Fruit fly (Drosophila melanogaster) whole organism, embryonic: ENCODE results near the gene BBS1.

Source experiments
- Ada2b ChIP-seq: fragments of 200-800 bp; sonication (Bioruptor generic); IDR thresholded peaks from 2 replicates; pipeline ENCODE4 v1.3.6; 2022; ENCODE audit warnings: missing biosample characterization, missing genetic modification characterization
- CG10209 ChIP-seq: fragments of 200-800 bp; sonication (Bioruptor generic); optimal IDR thresholded peaks from 3 replicates; lab custom pipeline; 2017; ENCODE audit warnings: missing biosample characterization, mild to moderate bottlenecking, missing genetic modification characterization, missing genetic modification reagents
- CG10366 ChIP-seq: fragments of 200-800 bp; sonication (Bioruptor generic); IDR thresholded peaks from 2 replicates; pipeline ENCODE4 v1.3.6; 2022; ENCODE audit warnings: missing biosample characterization, missing genetic modification characterization
- CG10462 ChIP-seq: fragments of 200-800 bp; sonication (Bioruptor generic); optimal IDR thresholded peaks from 2 replicates; lab custom pipeline; 2016; ENCODE audit warnings: missing biosample characterization, missing genetic modification characterization
- CG10979 ChIP-seq: fragments of 200-800 bp; sonication (Bioruptor generic); optimal IDR thresholded peaks from 2 replicates; lab custom pipeline; 2018; ENCODE audit warnings: missing biosample characterization, mild to moderate bottlenecking, missing genetic modification characterization, moderate library complexity
- CG1233 ChIP-seq: fragments of 200-800 bp; sonication (Bioruptor generic); optimal IDR thresholded peaks from 4 replicates; lab custom pipeline; 2018; ENCODE audit warnings: missing biosample characterization, mild to moderate bottlenecking, missing genetic modification characterization
- CG12942 ChIP-seq: fragments of 200-800 bp; sonication (Bioruptor generic); optimal IDR thresholded peaks from 3 replicates; lab custom pipeline; 2016; ENCODE audit warnings: missing biosample characterization, missing genetic modification characterization
- CG13775 ChIP-seq: fragments of 200-800 bp; sonication (Bioruptor generic); optimal IDR thresholded peaks from 3 replicates; lab custom pipeline; 2017; ENCODE audit warnings: missing biosample characterization, mild to moderate bottlenecking, missing genetic modification characterization
- CG1602 ChIP-seq: fragments of 200-800 bp; sonication (Bioruptor generic); optimal IDR thresholded peaks from 3 replicates; lab custom pipeline; 2016; ENCODE audit warnings: missing biosample characterization, missing genetic modification characterization
- CG2116 ChIP-seq: fragments of 200-800 bp; sonication (Bioruptor generic); optimal IDR thresholded peaks from 3 replicates; lab custom pipeline; 2018; ENCODE audit warnings: missing biosample characterization, mild to moderate bottlenecking, missing genetic modification characterization
- CG3407 ChIP-seq: fragments of 200-800 bp; sonication (Bioruptor generic); optimal IDR thresholded peaks from 2 replicates; lab custom pipeline; 2018; ENCODE audit warnings: missing biosample characterization, mild to moderate bottlenecking, missing genetic modification characterization
- CG3838 ChIP-seq: fragments of 200-800 bp; sonication (Bioruptor generic); optimal IDR thresholded peaks from 3 replicates; lab custom pipeline; 2016; ENCODE audit warnings: missing biosample characterization, missing genetic modification characterization
- CG3995 ChIP-seq: fragments of 200-800 bp; sonication (Bioruptor generic); optimal IDR thresholded peaks from 3 replicates; lab custom pipeline; 2016; ENCODE audit warnings: missing biosample characterization, missing genetic modification characterization
- CG7963 ChIP-seq: fragments of 200-800 bp; sonication (Bioruptor generic); IDR thresholded peaks from 3 replicates; pipeline ENCODE4 v1.3.6; 2022; ENCODE audit warnings: missing biosample characterization, missing genetic modification characterization; ENCODE audit not compliant: partially characterized antibody
- CG8281 ChIP-seq: fragments of 200-800 bp; sonication (Bioruptor generic); optimal IDR thresholded peaks from 2 replicates; lab custom pipeline; 2018; ENCODE audit warnings: missing biosample characterization, mild to moderate bottlenecking, missing genetic modification characterization, moderate library complexity
- CG8924 ChIP-seq: fragments of 200-800 bp; optimal IDR thresholded peaks from 3 replicates; lab custom pipeline; 2019; ENCODE audit warnings: missing biosample characterization, mild to moderate bottlenecking, missing genetic modification characterization, moderate library complexity
- CG9215 ChIP-seq: fragments of 200-800 bp; sonication (Bioruptor generic); IDR thresholded peaks from 2 replicates; pipeline ENCODE4 v1.3.6; 2022; ENCODE audit warnings: missing biosample characterization, missing genetic modification characterization
- CG9797 ChIP-seq: fragments of 200-800 bp; sonication (Bioruptor generic); optimal IDR thresholded peaks from 3 replicates; lab custom pipeline; 2018; ENCODE audit warnings: missing biosample characterization, mild to moderate bottlenecking, missing genetic modification characterization
- CG9817 ChIP-seq: fragments of 200-800 bp; sonication (Bioruptor generic); optimal IDR thresholded peaks from 2 replicates; lab custom pipeline; 2018; ENCODE audit warnings: missing biosample characterization, mild to moderate bottlenecking, missing genetic modification characterization, moderate library complexity
- Dp ChIP-seq: fragments of 200-800 bp; sonication (Bioruptor generic); optimal IDR thresholded peaks from 2 replicates; lab custom pipeline; 2018; ENCODE audit warnings: missing biosample characterization, mild to moderate bottlenecking, missing genetic modification characterization, moderate library complexity
- HLH54F ChIP-seq: fragments of 200-800 bp; sonication (Bioruptor generic); optimal IDR thresholded peaks from 3 replicates; lab custom pipeline; 2016; ENCODE audit warnings: missing biosample characterization, missing genetic modification characterization
- Hmr ChIP-seq: fragments of 200-800 bp; sonication (Bioruptor generic); optimal IDR thresholded peaks from 3 replicates; lab custom pipeline; 2017; ENCODE audit warnings: mild to moderate bottlenecking, missing biosample characterization, missing genetic modification reagents, missing genetic modification characterization
- Hr78 ChIP-seq, 2 experiments: fragments of 200-800 bp in 1 of 2; fragments of >200 bp in 1 of 2; sonication (Bioruptor generic) in 1 of 2; optimal IDR thresholded peaks; 2 replicates each; lab custom pipeline; 2017 to 2019; ENCODE audit warnings: missing biosample characterization in 2 of 2, missing genetic modification characterization in 2 of 2, mild to moderate bottlenecking in 1 of 2, moderate library complexity in 1 of 2
- Lpt ChIP-seq: fragments of >200 bp; optimal IDR thresholded peaks from 2 replicates; lab custom pipeline; 2018; ENCODE audit warnings: missing biosample characterization, missing genetic modification characterization
- Trl ChIP-seq, 3 experiments: fragments of >200 bp in 2 of 3; fragments of 200-800 bp in 1 of 3; sonication (Bioruptor generic) in 1 of 3; optimal IDR thresholded peaks; 2 replicates in 1 of 3; 3 replicates in 2 of 3; lab custom pipeline; 2016 to 2017; ENCODE audit warnings: missing biosample characterization in 1 of 3, missing genetic modification characterization in 1 of 3
- ab ChIP-seq: fragments of 200-800 bp; sonication (Bioruptor generic); optimal IDR thresholded peaks from 2 replicates; lab custom pipeline; 2016; ENCODE audit warnings: missing biosample characterization, missing genetic modification characterization
- amos ChIP-seq: fragments of 200-800 bp; sonication (Bioruptor generic); IDR thresholded peaks from 2 replicates; pipeline ENCODE4 v1.3.6; 2022; ENCODE audit warnings: missing biosample characterization, missing genetic modification characterization; ENCODE audit not compliant: partially characterized antibody
- ara ChIP-seq: fragments of 200-800 bp; sonication (Bioruptor generic); IDR thresholded peaks from 2 replicates; pipeline ENCODE4 v1.3.6; 2022; ENCODE audit warnings: missing biosample characterization, missing genetic modification characterization
- cad ChIP-seq: fragments of >200 bp; optimal IDR thresholded peaks from 2 replicates; lab custom pipeline; 2017; ENCODE audit warnings: missing biosample characterization, missing genetic modification characterization
- emc ChIP-seq: fragments of 200-800 bp; sonication (Bioruptor generic); optimal IDR thresholded peaks from 2 replicates; lab custom pipeline; 2016; ENCODE audit warnings: missing biosample characterization, missing genetic modification characterization
- fd3F ChIP-seq: fragments of 200-800 bp; sonication (Bioruptor generic); optimal IDR thresholded peaks from 2 replicates; lab custom pipeline; 2018; ENCODE audit warnings: missing biosample characterization, mild to moderate bottlenecking, missing genetic modification characterization, moderate library complexity
- fd64A ChIP-seq: fragments of 200-800 bp; sonication (Bioruptor generic); optimal IDR thresholded peaks from 3 replicates; lab custom pipeline; 2018; ENCODE audit warnings: missing biosample characterization, mild to moderate bottlenecking, missing genetic modification characterization
- gcm ChIP-seq: fragments of 200-800 bp; sonication (Bioruptor generic); optimal IDR thresholded peaks from 2 replicates; lab custom pipeline; 2019; ENCODE audit warnings: missing biosample characterization, mild to moderate bottlenecking, missing genetic modification characterization, moderate library complexity
- gem ChIP-seq: fragments of 200-800 bp; sonication (Bioruptor generic); optimal IDR thresholded peaks from 2 replicates; lab custom pipeline; 2019; ENCODE audit warnings: missing biosample characterization, mild to moderate bottlenecking, missing genetic modification characterization, moderate library complexity
- grau ChIP-seq: fragments of 200-800 bp; optimal IDR thresholded peaks from 3 replicates; lab custom pipeline; 2019; ENCODE audit warnings: missing biosample characterization, mild to moderate bottlenecking, missing genetic modification characterization, moderate library complexity
- h ChIP-seq: fragments of >200 bp; optimal IDR thresholded peaks from 2 replicates; lab custom pipeline; 2017
- hbn ChIP-seq: fragments of 200-800 bp; sonication (Bioruptor generic); IDR thresholded peaks from 2 replicates; pipeline ENCODE4 v1.3.6; 2022; ENCODE audit warnings: missing biosample characterization, missing genetic modification characterization; ENCODE audit not compliant: partially characterized antibody
- nerfin-1 ChIP-seq: fragments of 200-800 bp; sonication (Bioruptor generic); optimal IDR thresholded peaks from 3 replicates; lab custom pipeline; 2019; ENCODE audit warnings: missing biosample characterization, mild to moderate bottlenecking, missing genetic modification characterization, moderate library complexity
- oc ChIP-seq: fragments of 200-800 bp; sonication (Bioruptor generic); optimal IDR thresholded peaks from 2 replicates; lab custom pipeline; 2018; ENCODE audit warnings: missing biosample characterization, mild to moderate bottlenecking, missing genetic modification characterization, moderate library complexity
- phol ChIP-seq: fragments of 200-800 bp; sonication (Bioruptor generic); optimal IDR thresholded peaks from 3 replicates; lab custom pipeline; 2018; ENCODE audit warnings: missing biosample characterization, mild to moderate bottlenecking, missing genetic modification characterization, moderate library complexity
- pros ChIP-seq: fragments of 200-800 bp; sonication (Bioruptor generic); optimal IDR thresholded peaks from 3 replicates; lab custom pipeline; 2019; ENCODE audit warnings: missing biosample characterization, mild to moderate bottlenecking, missing genetic modification characterization, moderate library complexity
- pum ChIP-seq: fragments of 200-800 bp; sonication (Bioruptor generic); optimal IDR thresholded peaks from 2 replicates; lab custom pipeline; 2016; ENCODE audit warnings: missing biosample characterization, missing genetic modification characterization
- sd ChIP-seq: fragments of 200-800 bp; sonication (Bioruptor generic); optimal IDR thresholded peaks from 3 replicates; lab custom pipeline; 2018; ENCODE audit warnings: missing biosample characterization, mild to moderate bottlenecking, missing genetic modification characterization, moderate library complexity
- sug ChIP-seq: fragments of 200-800 bp; optimal IDR thresholded peaks from 2 replicates; lab custom pipeline; 2019; ENCODE audit warnings: missing biosample characterization, mild to moderate bottlenecking, missing genetic modification characterization, moderate library complexity
- tap ChIP-seq: fragments of 200-800 bp; optimal IDR thresholded peaks from 3 replicates; lab custom pipeline; 2019; ENCODE audit warnings: missing biosample characterization, mild to moderate bottlenecking, missing genetic modification characterization, moderate library complexity
- tgo ChIP-seq: fragments of 200-800 bp; sonication (Bioruptor generic); IDR thresholded peaks from 3 replicates; pipeline ENCODE4 v1.3.6; 2022; ENCODE audit warnings: missing biosample characterization, missing genetic modification characterization
- tio ChIP-seq: fragments of 200-800 bp; sonication (Bioruptor generic); optimal IDR thresholded peaks from 2 replicates; lab custom pipeline; 2017; ENCODE audit warnings: missing biosample characterization, missing genetic modification characterization, inconsistent platforms
- vvl ChIP-seq: fragments of 200-800 bp; sonication (Bioruptor generic); IDR thresholded peaks from 2 replicates; pipeline ENCODE4 v1.3.6; 2022; ENCODE audit warnings: missing biosample characterization, missing genetic modification characterization

The BBS1 gene

DNA sequence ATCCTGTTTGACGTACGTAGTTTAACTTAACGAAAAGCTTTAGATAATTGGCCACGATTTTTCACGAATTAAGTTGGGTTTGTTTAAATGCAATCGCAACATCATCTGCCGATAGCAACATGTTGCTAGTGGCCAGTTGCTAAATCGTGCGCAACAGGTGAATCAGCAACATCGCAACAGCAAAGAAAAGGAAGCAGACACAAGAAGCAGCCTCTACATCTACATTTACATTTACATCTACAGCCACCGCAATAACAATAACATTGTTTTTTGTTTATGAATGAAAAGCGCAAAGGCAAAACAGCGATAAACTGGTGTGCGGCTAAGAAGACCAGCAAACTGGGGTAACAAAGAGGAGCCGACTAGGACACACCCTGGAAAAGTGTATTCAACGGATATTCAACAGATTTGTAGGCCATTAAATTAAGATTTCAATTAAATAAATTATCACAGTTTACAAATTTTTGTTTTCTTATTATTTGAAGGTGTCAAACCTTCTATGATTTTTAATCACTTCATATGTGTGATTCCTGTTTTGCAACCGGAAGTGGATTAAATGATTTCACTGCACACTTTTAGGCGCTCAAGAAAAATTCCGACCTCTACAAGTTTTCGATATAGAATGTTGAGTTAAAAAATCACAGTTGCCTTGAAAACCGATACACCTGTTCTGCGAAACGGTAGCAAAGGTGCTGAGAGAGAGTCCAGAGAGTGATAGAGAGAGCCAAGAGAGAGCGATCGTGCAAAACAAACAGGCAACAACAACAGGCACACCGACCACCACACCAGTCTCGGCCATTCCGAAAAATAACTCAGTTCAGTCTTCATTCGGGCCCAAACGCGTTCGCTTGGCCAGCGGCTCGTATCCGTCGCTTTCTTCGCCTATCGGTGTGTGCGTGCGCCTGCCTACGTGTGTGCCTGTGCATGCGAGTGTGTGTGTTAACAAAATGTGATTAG lies 8.3 kb downstream of the BBS1 start, which contains the start of gene melt (continued):
- TF ChIP-seq emc (GFP tag; lab: Kevin White, UChicago) (peak; percentile 70), CG1602 (GFP tag; lab: Kevin White, UChicago) (peak; percentile 89), pros (GFP tag; lab: Kevin White, UChicago) (no peak), gcm (peak; percentile 82), h (lab: Kevin White, UChicago) (no peak), fd3F (GFP tag; lab: Kevin White, UChicago) (peak; percentile 75), sd (peak; percentile 74), CG9797 (GFP tag; lab: Kevin White, UChicago) (no peak), vvl (GFP tag; lab: Robert Waterston, UW) (peak; percentile 62), oc (tag; lab: Kevin White, UChicago) (peak; percentile 29), hbn (no peak), cad (GFP tag; lab: Kevin White, UChicago) (no peak), CG1233 (GFP tag; lab: Kevin White, UChicago) (peak; percentile 90), CG12942 (GFP tag; lab: Kevin White, UChicago) (peak; percentile 81), CG2116 (GFP tag; lab: Kevin White, UChicago) (peak; percentile 71), CG8924 (tag; lab: Kevin White, UChicago) (peak; percentile 94), Ada2b (peak; percentile 67), tap (tag; lab: Kevin White, UChicago) (peak; percentile 55), ara (peak; percentile 76), grau (tag; lab: Kevin White, UChicago) (peak; percentile 90), CG9817 (tag; lab: Kevin White, UChicago) (peak; percentile 74), Trl (optimal IDR thresholded peaks at IDR 0.05; lab: Kevin White, UChicago) (peak; percentile 92), Trl (GFP tag; optimal IDR thresholded peaks at IDR 0.05; lab: Kevin White, UChicago) (peak; percentile 88), nerfin-1 (tag; lab: Kevin White, UChicago) (peak; percentile 83), CG10462 (GFP tag; lab: Kevin White, UChicago) (peak; percentile 79), amos (GFP tag; lab: Robert Waterston, UW) (peak; percentile 56), CG7963 (GFP tag; lab: Robert Waterston, UW) (no peak), CG10366 (GFP tag; lab: Robert Waterston, UW) (peak; percentile 60), CG13775 (GFP tag; lab: Kevin White, UChicago) (peak; percentile 91), CG10209 (GFP tag; lab: Kevin White, UChicago) (peak; percentile 91), CG8281 (tag; lab: Kevin White, UChicago) (peak; percentile 67), tgo (GFP tag; lab: Robert Waterston, UW) (peak; percentile 79), sug (tag; lab: Kevin White, UChicago) (peak; percentile 82), ab (GFP tag; lab: Kevin White, UChicago) (no peak), phol (peak; percentile 90), CG3838 (GFP tag; lab: Kevin White, UChicago) (peak; percentile 68), tio (GFP tag; lab: Kevin White, UChicago) (peak; percentile 93), fd64A (no peak), CG9215 (peak; percentile 86), pum (GFP tag; lab: Kevin White, UChicago) (peak; percentile 85), Hr78 (GFP tag; optimal IDR thresholded peaks at IDR 0.05; lab: Kevin White, UChicago) (peak in 1 of 2 experiments; percentile 45), HLH54F (GFP tag; lab: Kevin White, UChicago) (peak; percentile 91), CG3407 (peak; percentile 68), gem (peak; percentile 94), CG3995 (GFP tag; lab: Kevin White, UChicago) (peak; percentile 56), Dp (GFP tag; lab: Kevin White, UChicago) (no peak), CG10979 (tag; lab: Kevin White, UChicago) (peak; percentile 89), Lpt (no peak), Hmr (GFP tag; lab: Kevin White, UChicago) (peak; percentile 90)
